Fruit fly (Drosophila melanogaster): ENCODE results near the gene Gba1b.

Gba1b gene

DNA sequence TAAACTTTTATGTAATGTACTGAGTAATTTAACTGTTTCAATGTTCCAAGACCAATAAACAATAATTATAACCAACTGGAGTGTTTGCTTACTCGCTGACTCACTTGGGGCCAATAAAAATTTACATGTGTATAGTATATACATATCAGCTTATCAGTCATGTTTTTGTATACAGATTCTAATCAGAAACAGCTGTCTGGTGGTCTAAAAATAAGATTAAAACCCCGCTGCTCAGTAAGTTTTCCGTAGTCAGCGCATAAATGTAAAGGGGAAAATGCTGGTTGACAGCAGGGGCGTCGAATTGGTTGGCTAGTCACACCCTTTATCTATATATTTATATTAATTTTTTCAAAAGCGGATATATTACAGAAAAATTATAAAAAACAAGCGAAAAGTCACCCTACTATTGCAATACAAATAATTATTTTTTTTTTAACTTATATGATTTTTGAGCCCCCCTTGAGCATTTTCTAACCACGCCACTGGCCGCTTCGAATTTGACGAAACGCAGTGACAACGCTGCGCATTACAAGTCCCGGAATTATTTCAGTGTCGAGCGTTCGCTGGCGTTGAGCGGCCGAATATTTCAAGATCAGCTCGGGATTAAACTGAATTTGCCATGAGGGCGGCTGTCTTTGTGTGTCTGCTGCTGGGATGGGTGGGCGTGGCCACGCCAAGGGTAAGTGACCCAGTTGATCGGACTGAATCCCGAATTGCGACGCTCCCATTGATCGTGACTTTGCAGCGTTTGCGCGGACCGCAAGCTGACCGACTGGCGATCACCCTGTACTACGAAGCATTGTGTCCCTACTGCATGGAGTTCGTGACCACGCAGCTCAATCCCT lies 26.0 kb upstream of the Gba1b start, which contains the start of gene GILT2:
GILT2 (plus strand) TSS at position 547 of the 845 bp plus-strand sequence.
- TF ChIP-seq noc (tag; optimal IDR thresholded peaks at IDR 0.05), result peak; percentile 89

DNA sequence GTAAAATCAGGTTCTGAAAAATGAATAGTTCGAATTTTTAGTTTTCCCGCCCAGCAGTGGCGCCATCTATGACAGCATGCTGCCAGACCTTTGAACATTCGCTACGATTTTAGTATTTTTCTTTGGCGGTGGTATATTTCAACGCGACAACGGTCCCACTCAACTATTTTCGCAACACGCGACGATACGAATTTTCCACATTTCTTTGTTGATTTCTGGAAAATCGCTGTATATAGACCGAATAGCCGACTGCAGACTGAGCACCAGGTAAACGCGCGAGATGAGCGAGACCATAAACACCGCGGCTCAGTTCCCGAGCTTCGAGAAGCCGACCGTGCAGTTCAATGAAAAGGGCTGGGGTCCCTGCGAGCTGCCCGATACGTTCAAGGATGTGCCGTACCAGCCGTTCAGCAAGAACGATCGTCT lies 24.7 kb upstream of the Gba1b start, which contains the start of gene eIF3d1:
eIF3d1 (plus strand) TSS at position 129 of the 426 bp plus-strand sequence.
- peak; percentile 18 for TF ChIP-seq noc (tag; optimal IDR thresholded peaks at IDR 0.05)

DNA sequence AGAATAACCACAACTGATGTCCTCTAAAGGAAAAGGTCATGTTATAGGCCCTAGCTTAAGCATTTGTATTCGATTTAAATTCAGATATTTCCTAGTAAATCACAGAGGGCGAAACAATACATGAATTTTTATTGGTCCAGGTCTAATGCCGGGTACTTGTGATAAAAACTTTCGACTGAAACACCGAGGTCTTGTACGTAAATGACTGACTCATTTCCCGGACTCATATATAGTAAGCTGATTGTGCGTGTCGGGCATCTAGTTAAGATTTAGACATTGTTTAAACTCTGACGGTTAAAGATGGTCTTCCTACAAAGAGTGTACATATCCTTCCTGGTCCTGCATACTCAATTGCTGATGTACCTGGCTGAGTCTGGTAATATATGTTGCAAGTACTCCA lies 22.4 kb upstream of the Gba1b start, which contains the start of gene CG16710:
CG16710 (plus strand) TSS at position 301 of the 400 bp plus-strand sequence.
- no peak for TF ChIP-seq noc (tag; optimal IDR thresholded peaks at IDR 0.05)

DNA sequence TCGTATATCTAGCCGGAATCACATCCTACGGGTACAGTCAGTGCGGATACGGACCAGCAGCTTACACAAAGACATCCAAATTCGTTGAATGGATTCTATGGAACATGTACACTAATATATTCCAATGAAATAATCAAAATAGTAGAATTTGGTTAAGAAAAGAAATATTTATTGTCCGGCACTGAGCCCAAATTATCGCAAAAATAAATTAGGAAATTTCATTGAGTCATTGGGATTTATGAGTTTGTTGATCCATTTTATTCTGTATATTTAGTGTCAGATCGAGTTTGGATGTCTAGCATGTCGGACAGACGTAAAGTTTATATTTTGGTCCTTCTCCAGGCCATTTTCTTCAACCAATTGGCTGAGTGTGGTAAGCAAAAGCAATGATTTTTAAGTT lies 20.8 kb upstream of the Gba1b start, which contains the start of gene CG18754:
CG18754 (plus strand) TSS at position 301 of the 400 bp plus-strand sequence.
- TF ChIP-seq noc (tag; optimal IDR thresholded peaks at IDR 0.05), result no peak

DNA sequence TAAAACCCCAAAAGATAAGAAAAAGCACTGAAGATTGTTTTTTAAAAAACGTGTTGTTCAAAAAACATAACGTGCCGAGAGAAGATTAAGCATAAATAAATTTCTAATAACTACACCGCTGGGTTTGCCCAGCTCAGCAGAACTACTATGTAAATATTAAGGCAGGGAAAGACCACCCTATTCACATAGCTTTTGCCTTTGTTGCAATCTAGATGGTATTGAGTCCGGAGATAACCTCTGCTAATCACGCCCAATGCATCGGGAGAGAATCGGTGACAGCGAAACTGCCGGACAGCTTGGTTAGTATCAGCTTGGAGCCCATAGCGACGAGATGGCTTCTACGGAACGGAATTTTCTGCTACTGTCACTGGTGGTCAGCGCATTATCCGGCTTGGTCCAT lies 18.6 kb upstream of the Gba1b start, which contains the start of gene SPE:
SPE (plus strand) TSS at position 301 of the 400 bp plus-strand sequence.
- no peak for TF ChIP-seq noc (tag; optimal IDR thresholded peaks at IDR 0.05)

DNA sequence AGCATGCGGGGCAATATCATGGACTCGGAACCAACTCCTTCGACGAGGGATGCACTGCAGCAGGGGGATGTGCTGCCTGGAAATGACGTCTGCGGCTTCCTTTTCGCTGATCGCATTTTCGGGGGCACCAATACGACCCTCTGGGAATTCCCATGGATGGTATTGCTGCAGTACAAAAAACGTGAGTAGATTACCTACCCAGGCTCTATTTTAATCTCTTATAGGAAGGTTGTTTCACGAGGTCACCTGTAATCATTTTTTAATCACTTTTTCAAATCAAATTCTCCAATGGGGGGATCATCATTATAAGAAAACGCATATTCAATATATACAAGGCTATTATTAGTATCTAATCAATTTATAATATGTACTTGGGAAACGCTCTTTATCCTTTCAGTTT lies 17.7 kb upstream of the Gba1b start:
- no peak for TF ChIP-seq noc (tag; optimal IDR thresholded peaks at IDR 0.05)

DNA sequence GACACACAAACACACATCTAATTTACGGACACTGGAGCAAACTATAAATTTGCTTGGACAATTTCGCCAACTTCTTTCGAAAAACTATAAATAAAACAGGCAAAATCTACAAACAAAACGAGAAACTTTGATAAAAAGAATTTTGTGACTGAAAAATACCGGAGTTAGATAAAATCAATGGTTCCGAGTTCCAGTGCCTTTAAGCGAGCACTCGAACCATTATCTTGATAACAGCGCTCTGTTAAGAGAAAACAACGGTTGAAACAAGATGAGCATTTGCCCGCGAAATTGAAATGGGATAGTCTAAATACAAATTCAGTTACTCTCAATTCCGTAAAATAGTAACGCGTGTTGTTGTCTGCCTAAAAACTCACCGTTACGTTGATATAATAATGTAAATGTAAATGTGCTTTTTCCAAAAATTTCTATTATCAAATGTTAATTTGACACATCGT lies 10.0 kb upstream of the Gba1b start, which contains the start of gene CG10254:
CG10254 (minus strand) TSS at position 405 of the 455 bp plus-strand sequence.
- no peak for TF ChIP-seq noc (tag; optimal IDR thresholded peaks at IDR 0.05)

DNA sequence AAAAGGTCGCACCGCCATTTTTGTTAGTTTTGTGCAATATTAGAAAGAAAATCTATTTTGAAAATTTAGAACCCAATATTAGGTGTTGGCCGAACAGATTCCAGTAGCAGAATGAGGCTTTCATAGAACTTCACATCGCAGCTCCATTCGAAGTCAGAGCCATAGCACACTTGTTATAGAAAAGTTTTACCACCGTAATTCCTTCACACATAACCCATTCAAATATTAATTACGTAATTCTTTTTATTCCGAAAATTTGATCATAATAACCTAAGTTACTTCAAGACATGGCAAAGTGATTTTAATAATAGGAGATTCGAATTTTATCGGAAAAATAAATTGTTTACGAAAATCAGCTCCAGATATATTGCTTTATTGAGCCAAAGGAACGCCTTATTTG lies 8.5 kb upstream of the Gba1b start, which contains the start of gene CG10252:
CG10252 (minus strand) TSS at position 101 of the 400 bp plus-strand sequence.
- TF ChIP-seq noc (tag; optimal IDR thresholded peaks at IDR 0.05), result no peak

DNA sequence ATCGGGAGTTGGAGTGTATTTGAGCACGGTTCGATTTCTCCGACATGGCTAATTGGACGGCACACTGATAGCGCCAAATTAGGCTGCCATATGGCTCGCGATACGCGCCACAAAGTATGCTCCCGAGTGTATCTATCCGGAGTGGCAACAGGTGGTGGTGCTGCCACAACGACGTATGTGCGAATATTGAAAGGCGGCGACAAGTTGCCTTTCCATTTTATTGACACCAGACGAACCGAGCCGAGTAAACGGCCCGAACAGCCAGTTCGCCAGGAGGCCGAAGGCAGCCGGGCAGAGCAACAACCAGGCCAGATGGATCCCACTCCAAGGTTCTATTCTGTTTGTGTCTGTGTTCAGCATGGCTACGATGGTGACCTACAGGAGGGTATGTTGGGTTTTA lies 5.8 kb upstream of the Gba1b start, which contains the start of gene prt:
prt (minus strand) TSS at position 193 of the 400 bp plus-strand sequence.
- TF ChIP-seq noc (tag; optimal IDR thresholded peaks at IDR 0.05), result no peak

DNA sequence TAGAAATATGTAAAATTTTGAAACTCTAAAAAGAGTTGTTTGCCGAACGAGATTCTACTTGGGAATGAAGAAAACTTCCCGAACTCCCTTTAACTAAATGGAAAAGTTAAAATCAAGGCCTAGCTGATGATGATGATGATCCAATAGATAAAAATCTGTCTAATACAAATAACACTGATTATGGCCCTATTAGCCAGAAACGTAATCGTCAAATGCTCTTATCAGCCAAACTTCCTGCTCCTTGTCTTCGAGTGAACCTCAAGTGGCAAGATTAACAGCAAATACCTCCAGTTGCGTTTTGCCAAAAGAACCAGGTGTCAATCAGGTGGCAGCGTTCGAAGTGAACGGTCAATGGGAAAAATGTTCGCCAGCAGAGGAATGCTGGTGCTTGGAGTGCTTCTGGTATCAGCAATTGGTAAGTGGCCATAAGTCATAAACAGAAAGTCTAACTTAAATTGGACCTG lies 4.3 kb upstream of the Gba1b start, which contains the start of the genes CG31468 and Gba1a:
CG31468 (minus strand) TSS at position 51 of the 464 bp plus-strand sequence.
Gba1a (plus strand) TSS at position 318 of the 464 bp plus-strand sequence.
- no peak for TF ChIP-seq noc (tag; optimal IDR thresholded peaks at IDR 0.05)

DNA sequence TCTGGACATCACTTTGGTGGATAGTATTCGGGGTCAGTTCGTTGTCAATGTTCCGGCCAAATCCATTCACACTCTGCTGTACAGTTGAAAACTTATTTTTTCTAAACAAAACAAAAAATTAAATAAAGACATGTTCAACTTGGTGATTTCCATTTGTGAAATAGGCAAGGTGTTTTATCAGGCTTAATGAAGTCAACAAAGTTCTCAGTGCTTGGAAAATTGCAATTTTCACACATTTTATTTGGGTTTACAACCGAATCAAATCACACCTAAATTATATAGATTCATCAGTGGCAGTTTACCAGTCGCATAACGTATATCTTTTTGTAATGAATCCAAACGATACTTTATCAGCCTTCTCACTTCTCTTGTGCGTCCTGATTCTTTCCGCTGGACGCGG lies 2.1 kb upstream of the Gba1b start, which contains the start of gene Qsox4:
Qsox4 (plus strand) TSS at position 301 of the 400 bp plus-strand sequence.
- no peak for TF ChIP-seq noc (tag; optimal IDR thresholded peaks at IDR 0.05)

DNA sequence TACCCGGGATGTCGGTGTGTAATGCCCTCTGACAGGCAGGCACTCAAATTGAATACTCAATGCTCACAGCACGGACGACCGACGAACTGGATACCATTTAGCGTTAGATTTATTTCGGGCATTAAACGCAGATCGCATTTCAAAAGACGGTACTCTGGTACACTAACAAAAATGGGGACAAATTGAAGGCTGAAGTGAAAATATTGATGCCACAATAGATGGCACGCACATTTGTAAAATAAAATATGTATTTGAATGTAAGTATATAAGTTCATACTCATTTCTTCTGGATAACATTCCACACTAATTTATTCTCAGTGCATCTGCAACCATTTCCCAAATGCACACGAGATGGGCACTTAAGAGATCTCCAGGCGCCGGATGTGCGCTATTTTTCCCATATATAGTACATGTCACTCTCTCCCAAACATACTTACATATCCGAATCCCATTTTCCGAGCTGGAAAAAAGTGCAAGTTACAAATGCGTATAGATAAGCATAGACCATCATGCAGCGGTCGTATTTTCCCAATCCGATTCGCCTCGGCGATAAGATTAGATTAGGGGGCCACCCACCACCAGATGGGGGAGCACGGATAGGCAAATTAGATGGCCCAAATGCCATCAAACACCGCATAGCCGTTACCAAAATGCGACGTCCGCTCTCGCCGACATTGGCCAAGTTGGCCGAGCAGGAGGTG lies 5.1 kb downstream of the Gba1b start, which contains the start of gene CG10301:
CG10301 (plus strand) TSS at position 651 of the 701 bp plus-strand sequence.
- TF ChIP-seq noc (tag; optimal IDR thresholded peaks at IDR 0.05), result no peak

DNA sequence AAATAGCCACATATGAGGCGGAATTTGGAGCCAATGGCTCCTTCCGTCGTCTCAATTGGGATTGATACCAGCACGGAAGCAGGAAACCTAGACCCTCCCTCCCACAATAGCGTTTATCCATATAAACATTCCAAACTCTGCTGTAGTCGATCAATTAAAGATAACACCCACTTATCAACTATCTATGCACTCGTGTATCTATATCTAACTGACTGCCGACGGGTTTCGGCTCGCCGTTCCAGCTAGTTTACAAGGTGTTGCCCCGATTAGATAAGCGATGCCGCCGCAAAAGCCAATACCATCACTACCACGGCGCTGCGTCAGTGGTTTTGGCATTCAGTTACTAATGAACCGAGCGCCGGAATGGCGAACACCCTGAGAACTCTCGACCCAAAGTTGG lies 6.6 kb downstream of the Gba1b start, which contains the start of gene CG10300:
CG10300 (plus strand) TSS at position 333 of the 400 bp plus-strand sequence.
- no peak for TF ChIP-seq noc (tag; optimal IDR thresholded peaks at IDR 0.05)

DNA sequence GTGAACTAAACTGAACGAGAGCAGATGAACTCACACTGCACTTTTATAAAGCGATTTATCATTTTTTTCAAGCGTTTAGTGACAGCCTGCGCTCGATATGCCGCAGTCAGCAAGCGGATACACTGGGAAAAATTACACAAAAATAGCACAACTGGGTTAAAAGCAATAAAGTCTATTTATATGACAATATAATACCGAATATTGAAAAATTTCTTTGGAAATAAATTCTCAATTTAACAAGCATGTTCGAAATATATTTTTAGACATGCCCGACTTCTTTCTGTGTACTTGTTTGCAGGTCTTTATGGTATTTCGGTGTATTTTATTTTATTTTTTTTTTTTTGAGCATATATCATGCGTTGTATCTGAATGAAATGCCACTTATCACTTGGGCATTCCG lies 9.3 kb downstream of the Gba1b start:
- TF ChIP-seq noc (tag; optimal IDR thresholded peaks at IDR 0.05), result no peak

DNA sequence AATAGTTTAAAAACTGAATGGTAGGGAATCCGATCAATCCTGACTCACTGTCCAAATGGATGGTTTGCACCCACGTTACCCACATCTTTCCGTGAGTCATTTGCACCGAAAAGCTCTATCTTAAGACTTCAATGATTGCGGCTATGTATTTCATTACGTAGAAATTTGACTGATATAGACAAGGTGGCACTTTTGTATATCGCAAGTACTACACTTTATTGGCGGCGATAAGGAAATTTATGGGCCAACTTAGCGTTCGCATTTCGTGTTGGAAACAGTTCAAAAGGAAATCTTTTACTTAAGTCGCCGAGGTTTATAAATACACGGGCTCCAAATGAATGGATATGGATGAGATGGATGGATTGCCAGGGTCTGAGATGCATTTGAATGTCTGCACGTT lies 10.2 kb downstream of the Gba1b start:
- TF ChIP-seq noc (tag; optimal IDR thresholded peaks at IDR 0.05), result peak; percentile 42

All from whole organism, larva.